Worm (Caenorhabditis elegans) whole organism, L3 larva: ENCODE data around the gene bet-2.

Experiments used
- R02D3.7 ChIP-seq: fragments of 150-350 bp; optimal IDR thresholded peaks from 2 replicates; lab custom pipeline; 2014; ENCODE audit warnings: missing biosample characterization, missing genetic modification characterization
- ama-1 ChIP-seq: fragments of 150-350 bp; optimal IDR thresholded peaks from 2 replicates; lab custom pipeline; 2018
- ceh-16 ChIP-seq: sonication (generic microtip); optimal IDR thresholded peaks from 2 replicates; lab custom pipeline; 2017; ENCODE audit warnings: missing biosample characterization, missing genetic modification characterization
- ceh-28 ChIP-seq: fragments of 150-350 bp; optimal IDR thresholded peaks from 2 replicates; lab custom pipeline; 2014; ENCODE audit warnings: missing biosample characterization, missing genetic modification reagents, missing genetic modification characterization
- ceh-82 ChIP-seq: fragments of 150-350 bp; optimal IDR thresholded peaks from 2 replicates; lab custom pipeline; 2014; ENCODE audit warnings: missing biosample characterization, missing genetic modification characterization
- ceh-9 ChIP-seq: sonication (generic microtip); optimal IDR thresholded peaks from 2 replicates; lab custom pipeline; 2018; ENCODE audit warnings: missing biosample characterization, missing genetic modification characterization
- daf-12 ChIP-seq: fragments of 150-350 bp; optimal IDR thresholded peaks from 2 replicates; lab custom pipeline; 2014; ENCODE audit warnings: missing biosample characterization, missing genetic modification reagents, missing genetic modification characterization
- egl-27 ChIP-seq: sonication (generic microtip); optimal IDR thresholded peaks from 4 replicates; lab custom pipeline; 2017; ENCODE audit warnings: missing biosample characterization, missing genetic modification reagents, missing genetic modification characterization
- egl-5 ChIP-seq: fragments of 150-350 bp; optimal IDR thresholded peaks from 2 replicates; lab custom pipeline; 2017; ENCODE audit warnings: missing biosample characterization, missing genetic modification reagents, missing genetic modification characterization, inconsistent platforms
- elt-1 ChIP-seq: fragments of 150-350 bp; optimal IDR thresholded peaks from 2 replicates; lab custom pipeline; 2014; ENCODE audit warnings: missing biosample characterization, missing genetic modification characterization
- elt-2 ChIP-seq: sonication (generic microtip); optimal IDR thresholded peaks from 2 replicates; lab custom pipeline; 2016; ENCODE audit warnings: missing genetic modification reagents, mild to moderate bottlenecking, missing genetic modification characterization, missing compliant biosample characterization
- elt-3 ChIP-seq, 3 experiments: fragments of 150-350 bp in 1 of 3; sonication (generic microtip) in 2 of 3; optimal IDR thresholded peaks; 2 replicates in 2 of 3; 4 replicates in 1 of 3; lab custom pipeline; 2014 to 2017; ENCODE audit warnings: missing biosample characterization in 3 of 3, missing genetic modification characterization in 3 of 3
- eor-1 ChIP-seq, 2 experiments: fragments of 150-350 bp; optimal IDR thresholded peaks; 2 replicates each; lab custom pipeline; 2014 to 2018; ENCODE audit warnings: missing biosample characterization in 2 of 2, missing genetic modification characterization in 2 of 2
- hmg-11 ChIP-seq: sonication (generic microtip); optimal IDR thresholded peaks from 2 replicates; lab custom pipeline; 2016; ENCODE audit warnings: missing genetic modification characterization, missing compliant biosample characterization
- jun-1 ChIP-seq: fragments of 150-350 bp; optimal IDR thresholded peaks from 2 replicates; lab custom pipeline; 2014; ENCODE audit warnings: missing biosample characterization, missing genetic modification reagents, missing genetic modification characterization
- lin-15B ChIP-seq: fragments of 150-350 bp; optimal IDR thresholded peaks from 2 replicates; lab custom pipeline; 2014; ENCODE audit warnings: missing biosample characterization, missing genetic modification characterization
- lin-39 ChIP-seq: fragments of 150-350 bp; optimal IDR thresholded peaks from 2 replicates; lab custom pipeline; 2018; ENCODE audit warnings: missing biosample characterization, missing genetic modification reagents, missing genetic modification characterization
- lsy-12 ChIP-seq: sonication (generic microtip); optimal IDR thresholded peaks from 2 replicates; lab custom pipeline; 2016; ENCODE audit warnings: mild to moderate bottlenecking, missing genetic modification characterization, missing compliant biosample characterization
- mml-1 ChIP-seq: fragments of 150-350 bp; sonication (generic microtip); optimal IDR thresholded peaks from 3 replicates; lab custom pipeline; 2014; ENCODE audit warnings: missing biosample characterization, missing genetic modification characterization
- nfya-1 ChIP-seq: sonication (generic microtip); optimal IDR thresholded peaks from 2 replicates; lab custom pipeline; 2017; ENCODE audit warnings: missing genetic modification characterization, mild to moderate bottlenecking, missing compliant biosample characterization, antibody characterized with exemption, moderate library complexity; ENCODE audit not compliant: insufficient read depth
- nhr-11 ChIP-seq: fragments of 150-350 bp; optimal IDR thresholded peaks from 2 replicates; lab custom pipeline; 2014; ENCODE audit warnings: missing biosample characterization, missing genetic modification characterization
- nhr-23 ChIP-seq: fragments of 150-350 bp; optimal IDR thresholded peaks from 2 replicates; lab custom pipeline; 2014; ENCODE audit warnings: missing biosample characterization, missing genetic modification reagents, missing genetic modification characterization
- nhr-25 ChIP-seq: sonication (generic microtip); optimal IDR thresholded peaks from 2 replicates; lab custom pipeline; 2017; ENCODE audit warnings: missing biosample characterization, missing genetic modification characterization
- nhr-28 ChIP-seq: fragments of 150-350 bp; optimal IDR thresholded peaks from 2 replicates; lab custom pipeline; 2014; ENCODE audit warnings: missing biosample characterization, missing genetic modification characterization
- nhr-43 ChIP-seq: sonication (generic microtip); optimal IDR thresholded peaks from 2 replicates; lab custom pipeline; 2016; ENCODE audit warnings: mild to moderate bottlenecking, missing genetic modification characterization, missing compliant biosample characterization; ENCODE audit not compliant: poor library complexity, severe bottlenecking
- nhr-67 ChIP-seq: fragments of 150-350 bp; optimal IDR thresholded peaks from 2 replicates; lab custom pipeline; 2014; ENCODE audit warnings: missing biosample characterization, missing genetic modification characterization
- nhr-77 ChIP-seq: fragments of 150-350 bp; optimal IDR thresholded peaks from 2 replicates; lab custom pipeline; 2014; ENCODE audit warnings: missing biosample characterization, missing genetic modification characterization
- pha-4 ChIP-seq: fragments of 150-350 bp; optimal IDR thresholded peaks from 2 replicates; lab custom pipeline; 2014; ENCODE audit warnings: missing biosample characterization, missing genetic modification reagents, missing genetic modification characterization
- pqm-1 ChIP-seq: fragments of 150-350 bp; optimal IDR thresholded peaks from 2 replicates; lab custom pipeline; 2017; ENCODE audit warnings: missing biosample characterization, missing genetic modification characterization, inconsistent platforms
- sea-2 ChIP-seq: fragments of 150-350 bp; sonication (generic microtip); optimal IDR thresholded peaks from 4 replicates; lab custom pipeline; 2014; ENCODE audit warnings: missing biosample characterization, missing genetic modification reagents, missing genetic modification characterization
- skn-1 ChIP-seq: fragments of 150-350 bp; optimal IDR thresholded peaks from 2 replicates; lab custom pipeline; 2014; ENCODE audit warnings: missing biosample characterization, missing genetic modification characterization
- snpc-4 ChIP-seq: fragments of 150-350 bp; optimal IDR thresholded peaks from 2 replicates; lab custom pipeline; 2014; ENCODE audit warnings: missing biosample characterization, missing genetic modification characterization
- tbx-2 ChIP-seq: sonication (generic microtip); optimal IDR thresholded peaks from 2 replicates; lab custom pipeline; 2016; ENCODE audit warnings: mild to moderate bottlenecking, missing genetic modification characterization, missing compliant biosample characterization
- unc-39 ChIP-seq: sonication (generic microtip); optimal IDR thresholded peaks from 4 replicates; lab custom pipeline; 2017; ENCODE audit warnings: missing biosample characterization, missing genetic modification characterization
- unc-62 ChIP-seq: fragments of 150-350 bp; sonication (generic microtip); optimal IDR thresholded peaks from 4 replicates; lab custom pipeline; 2014; ENCODE audit warnings: missing biosample characterization, missing genetic modification reagents, missing genetic modification characterization
- zag-1 ChIP-seq: fragments of 150-350 bp; optimal IDR thresholded peaks from 2 replicates; lab custom pipeline; 2014; ENCODE audit warnings: missing biosample characterization, missing genetic modification characterization
- ztf-11 ChIP-seq: fragments of 150-350 bp; optimal IDR thresholded peaks from 2 replicates; lab custom pipeline; 2014; ENCODE audit warnings: missing biosample characterization, missing genetic modification characterization
- ztf-4 ChIP-seq: fragments of 150-350 bp; optimal IDR thresholded peaks from 2 replicates; lab custom pipeline; 2014; ENCODE audit warnings: missing biosample characterization, missing genetic modification characterization

bet-2 gene

ce11 chrX:10599719-10600155 is 30.7 kb downstream of the bet-2 start:
- TF ChIP-seq lin-15B (no peak), nhr-23 (tag; lab: Kevin White, UChicago) (peak; percentile 20), lsy-12 (no peak), nhr-67 (tag; lab: Kevin White, UChicago) (no peak), elt-3 (tag; optimal IDR thresholded peaks at IDR 0.05; lab: Kevin White, UChicago) (peak in 1 of 3 experiments; percentile 20), elt-1 (no peak), nhr-25 (tag; lab: Kevin White, UChicago) (peak; percentile 43), hmg-11 (tag; lab: Kevin White, UChicago) (no peak), nhr-11 (tag; lab: Kevin White, UChicago) (no peak), tbx-2 (tag; lab: Kevin White, UChicago) (no peak), sea-2 (no peak), nhr-28 (tag; lab: Kevin White, UChicago) (no peak), mml-1 (no peak), nfya-1 (peak; percentile 26), elt-2 (peak; percentile 32), ceh-9 (tag; lab: Kevin White, UChicago) (no peak), nhr-77 (no peak), lin-39 (tag; lab: Kevin White, UChicago) (peak; percentile 10), ceh-28 (no peak), egl-5 (tag; lab: Kevin White, UChicago) (peak; percentile 89), snpc-4 (tag; lab: Kevin White, UChicago) (no peak), nhr-43 (tag; lab: Kevin White, UChicago) (peak; percentile 39), skn-1 (tag; lab: Kevin White, UChicago) (no peak), R02D3.7 (tag; lab: Kevin White, UChicago) (no peak), ztf-11 (tag; lab: Kevin White, UChicago) (no peak), ztf-4 (tag; lab: Kevin White, UChicago) (no peak), unc-62 (GFP tag; lab: Kevin White, UChicago) (no peak), eor-1 (tag; optimal IDR thresholded peaks at IDR 0.05; lab: Kevin White, UChicago) (no peak)

ce11 chrX:10604386-10604785 is 35.3 kb downstream of the bet-2 start, which contains the start of gene flp-19:
flp-19 (plus strand) TSS chrX:10604686.
- TF ChIP-seq zag-1 (tag; lab: Kevin White, UChicago) (no peak), nhr-23 (tag; lab: Kevin White, UChicago) (no peak), unc-62 (GFP tag; lab: Kevin White, UChicago) (no peak), egl-27 (tag; lab: Kevin White, UChicago) (no peak)

- no peak for TF ChIP-seq nhr-23 (tag; lab: Kevin White, UChicago)
- TF ChIP-seq elt-1, result no peak
- TF ChIP-seq hmg-11 (tag; lab: Kevin White, UChicago), result no peak
- TF ChIP-seq mml-1, result no peak
- no peak for TF ChIP-seq elt-3 (tag; optimal IDR thresholded peaks at IDR 0.05; lab: Kevin White, UChicago)
- TF ChIP-seq ceh-9 (tag; lab: Kevin White, UChicago), result no peak
- no peak for TF ChIP-seq ama-1
- no peak for TF ChIP-seq egl-5 (tag; lab: Kevin White, UChicago)
- no peak for TF ChIP-seq lin-39 (tag; lab: Kevin White, UChicago)
- TF ChIP-seq unc-39, result no peak
- no peak for TF ChIP-seq jun-1
- TF ChIP-seq nfya-1, result no peak
- no peak for TF ChIP-seq egl-27 (tag; lab: Kevin White, UChicago)
- no peak for TF ChIP-seq snpc-4 (tag; lab: Kevin White, UChicago)
- TF ChIP-seq skn-1 (tag; lab: Kevin White, UChicago), result no peak
- no peak for TF ChIP-seq ztf-4 (tag; lab: Kevin White, UChicago)
- TF ChIP-seq nhr-11 (tag; lab: Kevin White, UChicago), result no peak
- no peak for TF ChIP-seq pha-4 (tag; lab: Kevin White, UChicago)
These were observed 40.8 kb downstream of the bet-2 start for ce11 chrX:10609878-10610277.

ce11 chrX:10612355-10612754 is 43.3 kb downstream of the bet-2 start:
- TF ChIP-seq nfya-1 (no peak), egl-5 (tag; lab: Kevin White, UChicago) (peak; percentile 1), skn-1 (tag; lab: Kevin White, UChicago) (no peak)
- TF ChIP-seq, all 47 proteins: peak for 1

- no peak for TF ChIP-seq ceh-16 (tag; lab: Kevin White, UChicago)
- TF ChIP-seq R02D3.7 (tag; lab: Kevin White, UChicago), result no peak
- TF ChIP-seq pha-4 (tag; lab: Kevin White, UChicago), result peak; percentile 44
- TF ChIP-seq nhr-23 (tag; lab: Kevin White, UChicago), result no peak
- no peak for TF ChIP-seq daf-12
- TF ChIP-seq nfya-1, result peak; percentile 16
- no peak for TF ChIP-seq unc-62 (GFP tag; lab: Kevin White, UChicago)
- no peak for TF ChIP-seq ceh-82 (tag; lab: Kevin White, UChicago)
- TF ChIP-seq egl-27 (tag; lab: Kevin White, UChicago), result no peak
- TF ChIP-seq pqm-1 (tag; lab: Kevin White, UChicago), result no peak
These were observed 47.0 kb downstream of the bet-2 start for ce11 chrX:10616041-10616440.
